Worm (Caenorhabditis elegans) whole organism, L1 larva: ENCODE data around the gene H04D03.7.

ENCODE experiments used
- C16A3.4 ChIP-seq: fragments of 150-350 bp; optimal IDR thresholded peaks from 2 replicates; lab custom pipeline; 2014; ENCODE audit warnings: missing biosample characterization, missing genetic modification characterization
- C34B4.2 ChIP-seq: sonication (generic microtip); optimal IDR thresholded peaks from 2 replicates; lab custom pipeline; 2017; ENCODE audit warnings: mild to moderate bottlenecking, missing genetic modification characterization, missing compliant biosample characterization
- F16B12.6 ChIP-seq: fragments of 150-350 bp; optimal IDR thresholded peaks from 2 replicates; lab custom pipeline; 2014; ENCODE audit warnings: missing biosample characterization, missing genetic modification characterization
- aha-1 ChIP-seq: fragments of 150-350 bp; optimal IDR thresholded peaks from 2 replicates; lab custom pipeline; 2014; ENCODE audit warnings: missing biosample characterization, missing genetic modification characterization
- alr-1 ChIP-seq: fragments of 200-800 bp; sonication (Bioruptor generic); optimal IDR thresholded peaks from 2 replicates; lab custom pipeline; 2018; ENCODE audit warnings: borderline replicate concordance, mild to moderate bottlenecking, missing genetic modification characterization, missing compliant biosample characterization
- aly-2 ChIP-seq: fragments of 150-350 bp; optimal IDR thresholded peaks from 2 replicates; lab custom pipeline; 2014; ENCODE audit warnings: missing biosample characterization, missing genetic modification characterization
- ama-1 ChIP-seq: fragments of 150-350 bp; optimal IDR thresholded peaks from 2 replicates; lab custom pipeline; 2014
- blmp-1 ChIP-seq: fragments of 150-350 bp; optimal IDR thresholded peaks from 2 replicates; lab custom pipeline; 2014; ENCODE audit warnings: missing biosample characterization, missing genetic modification characterization
- ceh-8 ChIP-seq: fragments of 200-800 bp; sonication (Bioruptor generic); optimal IDR thresholded peaks from 2 replicates; lab custom pipeline; 2018; ENCODE audit warnings: mild to moderate bottlenecking, missing genetic modification characterization, moderate library complexity, missing compliant biosample characterization
- ceh-82 ChIP-seq, 3 experiments: fragments of 150-350 bp in 1 of 3; sonication (generic microtip) in 2 of 3; optimal IDR thresholded peaks; 2 replicates each; lab custom pipeline; 2014 to 2017; ENCODE audit warnings: missing biosample characterization in 3 of 3, missing genetic modification characterization in 3 of 3
- ceh-88 ChIP-seq: fragments of 200-800 bp; sonication (Bioruptor generic); IDR thresholded peaks from 2 replicates; pipeline ENCODE4 v1.3.6; 2022; ENCODE audit warnings: missing genetic modification characterization, missing compliant biosample characterization
- ceh-90 ChIP-seq: sonication (generic microtip); optimal IDR thresholded peaks from 2 replicates; lab custom pipeline; 2016; ENCODE audit warnings: missing genetic modification characterization, missing compliant biosample characterization
- ces-1 ChIP-seq: fragments of 150-350 bp; optimal IDR thresholded peaks from 2 replicates; lab custom pipeline; 2014; ENCODE audit warnings: missing biosample characterization, missing genetic modification reagents, missing genetic modification characterization
- dpl-1 ChIP-seq, 3 experiments: fragments of 150-350 bp in 2 of 3; sonication (generic microtip) in 1 of 3; optimal IDR thresholded peaks; 2 replicates each; lab custom pipeline; 2014 to 2017; ENCODE audit warnings: missing biosample characterization in 3 of 3, missing genetic modification characterization in 3 of 3, missing genetic modification reagents in 3 of 3
- efl-1 ChIP-seq, 4 experiments: fragments of 150-350 bp; optimal IDR thresholded peaks in 3 of 4; peaks in 1 of 4; 1 replicate in 1 of 4; 2 replicates in 3 of 4; lab custom pipeline; 2014; ENCODE audit warnings: missing biosample characterization in 2 of 4, missing genetic modification characterization in 2 of 4, missing genetic modification reagents in 2 of 4
- efl-3 ChIP-seq: fragments of 200-800 bp; sonication (Bioruptor generic); optimal IDR thresholded peaks from 2 replicates; lab custom pipeline; 2018; ENCODE audit warnings: mild to moderate bottlenecking, missing genetic modification characterization, missing compliant biosample characterization
- elt-2 ChIP-seq: sonication (generic microtip); optimal IDR thresholded peaks from 2 replicates; lab custom pipeline; 2016; ENCODE audit warnings: missing genetic modification characterization, mild to moderate bottlenecking, inconsistent platforms, missing compliant biosample characterization, missing genetic modification reagents
- fkh-4 ChIP-seq: sonication (generic microtip); optimal IDR thresholded peaks from 2 replicates; lab custom pipeline; 2016; ENCODE audit warnings: missing compliant biosample characterization, missing genetic modification characterization, borderline replicate concordance
- fkh-8 ChIP-seq: sonication (generic microtip); optimal IDR thresholded peaks from 2 replicates; lab custom pipeline; 2016; ENCODE audit warnings: mild to moderate bottlenecking, missing genetic modification characterization, missing compliant biosample characterization
- fos-1 ChIP-seq: fragments of 150-350 bp; optimal IDR thresholded peaks from 2 replicates; lab custom pipeline; 2014; ENCODE audit warnings: missing biosample characterization, missing genetic modification characterization
- grh-1 ChIP-seq: fragments of 200-800 bp; sonication (Bioruptor generic); IDR thresholded peaks from 2 replicates; pipeline ENCODE4 v1.3.6; 2022; ENCODE audit warnings: missing genetic modification reagents, missing genetic modification characterization, missing compliant biosample characterization
- hpl-2 ChIP-seq: fragments of 150-350 bp; optimal IDR thresholded peaks from 2 replicates; lab custom pipeline; 2014; ENCODE audit warnings: missing biosample characterization, missing genetic modification reagents, missing genetic modification characterization
- irx-1 ChIP-seq: sonication (generic microtip); optimal IDR thresholded peaks from 2 replicates; lab custom pipeline; 2016; ENCODE audit warnings: missing genetic modification characterization, missing compliant biosample characterization
- jun-1 ChIP-seq: fragments of 150-350 bp; optimal IDR thresholded peaks from 2 replicates; lab custom pipeline; 2014; ENCODE audit warnings: missing biosample characterization, missing genetic modification reagents, missing genetic modification characterization
- lin-13 ChIP-seq: fragments of 150-350 bp; optimal IDR thresholded peaks from 2 replicates; lab custom pipeline; 2014; ENCODE audit warnings: missing biosample characterization, missing genetic modification reagents, missing genetic modification characterization
- lin-39 ChIP-seq: fragments of 150-350 bp; optimal IDR thresholded peaks from 2 replicates; lab custom pipeline; 2014; ENCODE audit warnings: missing biosample characterization, missing genetic modification reagents, missing genetic modification characterization
- lsy-2 ChIP-seq, 2 experiments: fragments of 150-350 bp; optimal IDR thresholded peaks; 2 replicates each; lab custom pipeline; 2014; ENCODE audit warnings: missing biosample characterization in 2 of 2, missing genetic modification characterization in 2 of 2
- mab-9 ChIP-seq: fragments of 200-800 bp; sonication (Bioruptor generic); IDR thresholded peaks from 2 replicates; pipeline ENCODE4 v1.3.6; 2022; ENCODE audit warnings: missing genetic modification reagents, missing genetic modification characterization, missing compliant biosample characterization
- mep-1 ChIP-seq: fragments of 150-350 bp; optimal IDR thresholded peaks from 2 replicates; lab custom pipeline; 2014; ENCODE audit warnings: missing biosample characterization, missing genetic modification characterization
- nhr-19 ChIP-seq: fragments of 200-800 bp; sonication (Bioruptor generic); conservative IDR thresholded peaks from 2 replicates; pipeline ENCODE4 v1.3.6; 2022; ENCODE audit warnings: missing genetic modification characterization, missing compliant biosample characterization
- nhr-20 ChIP-seq: sonication (generic microtip); optimal IDR thresholded peaks from 2 replicates; lab custom pipeline; 2016; ENCODE audit warnings: mild to moderate bottlenecking, missing genetic modification characterization, missing compliant biosample characterization
- nhr-28 ChIP-seq: fragments of 150-350 bp; optimal IDR thresholded peaks from 2 replicates; lab custom pipeline; 2014; ENCODE audit warnings: missing biosample characterization, missing genetic modification characterization
- nhr-47 ChIP-seq: sonication (generic microtip); optimal IDR thresholded peaks from 2 replicates; lab custom pipeline; 2016; ENCODE audit warnings: mild to moderate bottlenecking, missing genetic modification characterization, moderate library complexity, missing compliant biosample characterization
- nhr-71 ChIP-seq: sonication (generic microtip); optimal IDR thresholded peaks from 2 replicates; lab custom pipeline; 2016; ENCODE audit warnings: mild to moderate bottlenecking, missing genetic modification characterization, moderate library complexity, missing compliant biosample characterization
- nhr-76 ChIP-seq: sonication (generic microtip); optimal IDR thresholded peaks from 2 replicates; lab custom pipeline; 2017; ENCODE audit warnings: missing biosample characterization, missing genetic modification characterization
- nhr-77 ChIP-seq: fragments of 150-350 bp; optimal IDR thresholded peaks from 2 replicates; lab custom pipeline; 2014; ENCODE audit warnings: missing biosample characterization, missing genetic modification characterization
- nhr-84 ChIP-seq: sonication (generic microtip); optimal IDR thresholded peaks from 2 replicates; lab custom pipeline; 2017; ENCODE audit warnings: missing biosample characterization, missing genetic modification characterization
- nhr-85 ChIP-seq: sonication (generic microtip); peaks from one replicate; lab custom pipeline; 2016; ENCODE audit warnings: missing genetic modification characterization, inconsistent platforms, missing compliant biosample characterization
- nhr-90 ChIP-seq: sonication (generic microtip); optimal IDR thresholded peaks from 2 replicates; lab custom pipeline; 2016; ENCODE audit warnings: mild to moderate bottlenecking, missing genetic modification characterization, missing compliant biosample characterization; ENCODE audit not compliant: poor library complexity
- pag-3 ChIP-seq: sonication (generic microtip); optimal IDR thresholded peaks from 2 replicates; lab custom pipeline; 2017; ENCODE audit warnings: missing genetic modification characterization, mild to moderate bottlenecking, missing compliant biosample characterization, antibody characterized with exemption, borderline replicate concordance; ENCODE audit not compliant: insufficient read depth
- pax-3 ChIP-seq: fragments of 200-800 bp; sonication (Bioruptor generic); optimal IDR thresholded peaks from 2 replicates; lab custom pipeline; 2018; ENCODE audit warnings: mild to moderate bottlenecking, missing genetic modification characterization, moderate library complexity, missing compliant biosample characterization
- rnt-1 ChIP-seq: sonication (generic microtip); optimal IDR thresholded peaks from 2 replicates; lab custom pipeline; 2016; ENCODE audit warnings: mild to moderate bottlenecking, missing genetic modification characterization, moderate library complexity, missing compliant biosample characterization
- snu-23 ChIP-seq: sonication (generic microtip); optimal IDR thresholded peaks from 2 replicates; lab custom pipeline; 2016; ENCODE audit warnings: missing genetic modification characterization, missing compliant biosample characterization
- sptf-1 ChIP-seq: fragments of 150-350 bp; optimal IDR thresholded peaks from 2 replicates; lab custom pipeline; 2014; ENCODE audit warnings: missing biosample characterization, missing genetic modification characterization
- swsn-7 ChIP-seq: sonication (generic microtip); optimal IDR thresholded peaks from 2 replicates; lab custom pipeline; 2016; ENCODE audit warnings: missing genetic modification characterization, missing compliant biosample characterization
- tlp-1 ChIP-seq: fragments of 150-350 bp; optimal IDR thresholded peaks from 2 replicates; lab custom pipeline; 2014; ENCODE audit warnings: missing biosample characterization, missing genetic modification characterization
- unc-130 ChIP-seq: fragments of 150-350 bp; optimal IDR thresholded peaks from 2 replicates; lab custom pipeline; 2017; ENCODE audit warnings: missing biosample characterization, missing genetic modification characterization, inconsistent platforms
- unc-30 ChIP-seq: sonication (generic microtip); optimal IDR thresholded peaks from 2 replicates; lab custom pipeline; 2017; ENCODE audit warnings: missing biosample characterization, missing genetic modification characterization
- unc-62 ChIP-seq: fragments of 150-350 bp; optimal IDR thresholded peaks from 2 replicates; lab custom pipeline; 2014; ENCODE audit warnings: missing biosample characterization, missing genetic modification reagents, missing genetic modification characterization
- xbp-1 ChIP-seq: sonication (generic microtip); optimal IDR thresholded peaks from 2 replicates; lab custom pipeline; 2016; ENCODE audit warnings: missing genetic modification characterization, missing compliant biosample characterization

H04D03.7 gene

ce11 chrIII:10461164-10461546, 14.5 kb upstream of the H04D03.7 start, which contains the start of gene atx-2 (continued):
- no peak for TF ChIP-seq elt-2 (tag; lab: Kevin White, UChicago)
- no peak for TF ChIP-seq ceh-90 (tag; lab: Kevin White, UChicago)
- no peak for TF ChIP-seq nhr-77 (tag; lab: Kevin White, UChicago)
- no peak for TF ChIP-seq fkh-4
- TF ChIP-seq C34B4.2 (tag; lab: Kevin White, UChicago), result peak; percentile 9
- peak; percentile 79 for TF ChIP-seq nhr-19 (GFP tag; lab: Robert Waterston, UW)
- TF ChIP-seq pag-3 (tag; lab: Kevin White, UChicago), result no peak
- TF ChIP-seq grh-1, result peak; percentile 60
- peak; percentile 81 for TF ChIP-seq fkh-8
- TF ChIP-seq nhr-85, result peak; percentile 77
- TF ChIP-seq nhr-28 (tag; lab: Kevin White, UChicago), result no peak
- TF ChIP-seq unc-130 (tag; lab: Kevin White, UChicago), result peak; percentile 65
- no peak for TF ChIP-seq pax-3 (tag; lab: Kevin White, UChicago)
- peak; percentile 48 for TF ChIP-seq nhr-20
- peak; percentile 70 for TF ChIP-seq jun-1
- TF ChIP-seq F16B12.6 (tag; lab: Kevin White, UChicago), result peak; percentile 55
- TF ChIP-seq mep-1 (tag; lab: Kevin White, UChicago), result peak; percentile 62
- no peak for TF ChIP-seq nhr-84
- peak; percentile 33 for TF ChIP-seq blmp-1 (tag; lab: Kevin White, UChicago)
- no peak for TF ChIP-seq unc-62
- no peak for TF ChIP-seq ama-1 (lab: Kevin White, UChicago)
- peak; percentile 19 for TF ChIP-seq lin-39
- TF ChIP-seq aha-1, result peak; percentile 9
- TF ChIP-seq ceh-88 (GFP tag; lab: Robert Waterston, UW), result peak; percentile 6; the same call in 1 of the 2 replicates
- TF ChIP-seq snu-23 (GFP tag; lab: Kevin White, UChicago), result peak; percentile 81
- TF ChIP-seq dpl-1 (GFP tag; optimal IDR thresholded peaks at IDR 0.05; lab: Kevin White, UChicago), result peak; percentile 63 to 69 (median 68)
- peak; percentile 48 to 77 for TF ChIP-seq lsy-2 (tag; optimal IDR thresholded peaks at IDR 0.05; lab: Kevin White, UChicago)
- peak; percentile 7 for TF ChIP-seq ces-1 (GFP tag; lab: Kevin White, UChicago)
- peak; percentile 75 for TF ChIP-seq lin-13
- peak; percentile 82 for TF ChIP-seq nhr-47 (tag; lab: Kevin White, UChicago)
- peak; percentile 75 for TF ChIP-seq nhr-71 (tag; lab: Kevin White, UChicago)
- TF ChIP-seq nhr-90, result peak; percentile 70
- TF ChIP-seq fos-1 (tag; lab: Kevin White, UChicago), result no peak
- TF ChIP-seq alr-1 (tag; lab: Kevin White, UChicago), result no peak
- peak; percentile 68 to 78 (median 73) for TF ChIP-seq ceh-82 (tag; optimal IDR thresholded peaks at IDR 0.05; lab: Kevin White, UChicago)
- TF ChIP-seq sptf-1 (tag; lab: Kevin White, UChicago), result no peak
- TF ChIP-seq efl-1 (optimal IDR thresholded peaks at IDR 0.05; lab: Kevin White, UChicago), result peak; percentile 75 to 76
- TF ChIP-seq efl-1 (GFP tag; optimal IDR thresholded peaks at IDR 0.05 in 1 of 2; lab: Kevin White, UChicago), result peak; percentile 61 to 97
- TF ChIP-seq swsn-7 (tag; lab: Kevin White, UChicago), result peak; percentile 81

ce11 chrIII:10460427-10461163, 14.0 kb upstream of the H04D03.7 start, which contains the start of gene ecps-1:
Gene ecps-1 (minus strand): TSS chrIII:10460551.
- TF ChIP-seq pag-3 (tag; lab: Kevin White, UChicago) (no peak), mab-9 (GFP tag; lab: Robert Waterston, UW) (peak; percentile 82), nhr-76 (tag; lab: Kevin White, UChicago) (no peak), fos-1 (tag; lab: Kevin White, UChicago) (peak; percentile 88), nhr-20 (peak; percentile 92), ceh-82 (tag; optimal IDR thresholded peaks at IDR 0.05; lab: Kevin White, UChicago) (peak; percentile 80 to 92 (median 90)), nhr-28 (tag; lab: Kevin White, UChicago) (no peak), irx-1 (tag; lab: Kevin White, UChicago) (peak; percentile 76), lin-13 (peak; percentile 83), unc-30 (no peak), rnt-1 (tag; lab: Kevin White, UChicago) (peak; percentile 98), alr-1 (tag; lab: Kevin White, UChicago) (no peak), efl-3 (no peak), aly-2 (tag; lab: Kevin White, UChicago) (peak; percentile 89), C16A3.4 (tag; lab: Kevin White, UChicago) (peak; percentile 98), ceh-8 (GFP tag; lab: Kevin White, UChicago) (peak; percentile 76), xbp-1 (tag; lab: Kevin White, UChicago) (peak; percentile 92), nhr-90 (peak; percentile 96), hpl-2 (peak; percentile 86), tlp-1 (tag; lab: Kevin White, UChicago) (no peak), grh-1 (peak; percentile 61; the same call in 1 of the 2 replicates)
